Worm (Caenorhabditis elegans) whole organism, mixed stage, embryonic: ENCODE results near the gene rabr-2.

Source experiments
- elt-1 ChIP-seq: sonication (generic microtip); optimal IDR thresholded peaks from 2 replicates; lab custom pipeline; 2017; ENCODE audit warnings: missing genetic modification characterization, mild to moderate bottlenecking, missing compliant biosample characterization, antibody characterized with exemption, moderate library complexity, borderline replicate concordance; ENCODE audit not compliant: insufficient read depth
- nhr-28 ChIP-seq: fragments of 150-350 bp; optimal IDR thresholded peaks from 2 replicates; lab custom pipeline; 2014; ENCODE audit warnings: missing biosample characterization, missing genetic modification characterization
- sptf-1 ChIP-seq: sonication (generic microtip); optimal IDR thresholded peaks from 2 replicates; lab custom pipeline; 2017; ENCODE audit warnings: mild to moderate bottlenecking, missing genetic modification characterization, moderate library complexity, missing compliant biosample characterization
- unc-62 ChIP-seq: fragments of 150-350 bp; optimal IDR thresholded peaks from 2 replicates; lab custom pipeline; 2014; ENCODE audit warnings: missing biosample characterization, missing genetic modification reagents, missing genetic modification characterization

ce11 chrIV:17440417-17440816, 42.7 kb downstream of the rabr-2 start, which contains the start of gene F08A7.1:
- TF ChIP-seq elt-1 (no peak), nhr-28 (tag; lab: Kevin White, UChicago) (no peak), sptf-1 (tag; lab: Kevin White, UChicago) (no peak), unc-62 (GFP tag; lab: Kevin White, UChicago) (no peak)
